Fruit fly (Drosophila melanogaster) whole organism, embryonic: ENCODE data around the gene c12.2.

Experiments
- Aef1 ChIP-seq: fragments of 200-800 bp; sonication (Bioruptor generic); IDR thresholded peaks from 3 replicates; pipeline ENCODE4 v1.3.6; 2022; ENCODE audit warnings: missing biosample characterization, missing genetic modification characterization
- BEAF-32 ChIP-seq: fragments of 200-800 bp; sonication (Bioruptor generic); optimal IDR thresholded peaks from 3 replicates; lab custom pipeline; 2017; ENCODE audit warnings: missing biosample characterization, missing genetic modification characterization, mild to moderate bottlenecking, moderate library complexity, missing genetic modification reagents
- CG11085 ChIP-seq: fragments of 200-800 bp; sonication (Bioruptor generic); IDR thresholded peaks from 2 replicates; pipeline ENCODE4 v1.3.6; 2022; ENCODE audit warnings: missing biosample characterization, missing genetic modification characterization
- CG11560 ChIP-seq: fragments of 200-800 bp; sonication (Bioruptor generic); IDR thresholded peaks from 3 replicates; pipeline ENCODE4 v1.3.6; 2022; ENCODE audit warnings: missing biosample characterization, missing genetic modification characterization
- CG12659 ChIP-seq: fragments of 200-800 bp; sonication (Bioruptor generic); optimal IDR thresholded peaks from 3 replicates; lab custom pipeline; 2017; ENCODE audit warnings: mild to moderate bottlenecking, missing biosample characterization, missing genetic modification reagents, missing genetic modification characterization
- CG13424 ChIP-seq: fragments of 200-800 bp; sonication (Bioruptor generic); optimal IDR thresholded peaks from 2 replicates; lab custom pipeline; 2019; ENCODE audit warnings: missing biosample characterization, mild to moderate bottlenecking, missing genetic modification characterization, moderate library complexity
- CG15479 ChIP-seq: fragments of 200-800 bp; sonication (Bioruptor generic); optimal IDR thresholded peaks from 3 replicates; lab custom pipeline; 2019; ENCODE audit warnings: missing biosample characterization, mild to moderate bottlenecking, missing genetic modification characterization, moderate library complexity
- CG1603 ChIP-seq: fragments of 200-800 bp; sonication (Bioruptor generic); optimal IDR thresholded peaks from 2 replicates; lab custom pipeline; 2019; ENCODE audit warnings: missing biosample characterization, mild to moderate bottlenecking, missing genetic modification characterization, moderate library complexity
- CG18011 ChIP-seq: fragments of 200-800 bp; sonication (Bioruptor generic); optimal IDR thresholded peaks from 2 replicates; lab custom pipeline; 2017; ENCODE audit warnings: missing biosample characterization, missing genetic modification characterization, mild to moderate bottlenecking, moderate library complexity, missing genotype
- CG2116 ChIP-seq: fragments of 200-800 bp; sonication (Bioruptor generic); optimal IDR thresholded peaks from 3 replicates; lab custom pipeline; 2018; ENCODE audit warnings: missing biosample characterization, mild to moderate bottlenecking, missing genetic modification characterization
- CG3163 ChIP-seq: fragments of 200-800 bp; sonication (Bioruptor generic); optimal IDR thresholded peaks from 3 replicates; lab custom pipeline; 2016; ENCODE audit warnings: missing biosample characterization, missing genetic modification characterization
- CG34422 ChIP-seq: fragments of 200-800 bp; sonication (Bioruptor generic); IDR thresholded peaks from 3 replicates; pipeline ENCODE4 v1.3.6; 2022; ENCODE audit warnings: missing biosample characterization, missing genetic modification characterization
- CG42726 ChIP-seq: fragments of 200-800 bp; sonication (Bioruptor generic); IDR thresholded peaks from 2 replicates; pipeline ENCODE4 v1.3.6; 2022; ENCODE audit warnings: missing biosample characterization, missing genetic modification characterization; ENCODE audit not compliant: partially characterized antibody
- CG5953 ChIP-seq: fragments of 200-800 bp; sonication (Bioruptor generic); IDR thresholded peaks from 2 replicates; pipeline ENCODE4 v1.3.6; 2022; ENCODE audit warnings: missing biosample characterization, missing genetic modification characterization
- CG6791 ChIP-seq: fragments of 200-800 bp; sonication (Bioruptor generic); IDR thresholded peaks from 3 replicates; pipeline ENCODE4 v1.3.6; 2022; ENCODE audit warnings: missing biosample characterization, missing genetic modification characterization; ENCODE audit not compliant: partially characterized antibody
- CG8924 ChIP-seq: fragments of 200-800 bp; optimal IDR thresholded peaks from 3 replicates; lab custom pipeline; 2019; ENCODE audit warnings: missing biosample characterization, mild to moderate bottlenecking, missing genetic modification characterization, moderate library complexity
- CHES-1-like ChIP-seq: fragments of 200-800 bp; sonication (Bioruptor generic); optimal IDR thresholded peaks from 2 replicates; lab custom pipeline; 2016; ENCODE audit warnings: missing biosample characterization, missing genetic modification characterization
- CTCF ChIP-seq: fragments of 200-800 bp; sonication (Bioruptor generic); optimal IDR thresholded peaks from 2 replicates; lab custom pipeline; 2017; ENCODE audit warnings: missing biosample characterization, mild to moderate bottlenecking, missing genetic modification characterization, moderate library complexity
- CoRest ChIP-seq: fragments of 200-800 bp; sonication (Bioruptor generic); optimal IDR thresholded peaks from 3 replicates; lab custom pipeline; 2018; ENCODE audit warnings: missing biosample characterization, mild to moderate bottlenecking, missing genetic modification characterization, moderate library complexity
- Dek ChIP-seq: fragments of 200-800 bp; sonication (Bioruptor generic); optimal IDR thresholded peaks from 3 replicates; lab custom pipeline; 2019; ENCODE audit warnings: missing biosample characterization, mild to moderate bottlenecking, missing genetic modification characterization, moderate library complexity
- Dref ChIP-seq: fragments of 200-800 bp; sonication (Bioruptor generic); IDR thresholded peaks from 2 replicates; pipeline ENCODE4 v1.3.6; 2022; ENCODE audit warnings: missing biosample characterization, missing genetic modification characterization
- Elba2 ChIP-seq: fragments of 200-800 bp; sonication (Bioruptor generic); optimal IDR thresholded peaks from 3 replicates; lab custom pipeline; 2016; ENCODE audit warnings: missing biosample characterization, missing genetic modification characterization
- Ets97D ChIP-seq: fragments of 200-800 bp; sonication (Bioruptor generic); optimal IDR thresholded peaks from 3 replicates; lab custom pipeline; 2016; ENCODE audit warnings: missing biosample characterization, missing genetic modification characterization
- HLH3B ChIP-seq: fragments of 200-800 bp; sonication (Bioruptor generic); IDR thresholded peaks from 2 replicates; pipeline ENCODE4 v1.3.6; 2022; ENCODE audit warnings: missing biosample characterization, missing genetic modification characterization
- HLH4C ChIP-seq: fragments of 200-800 bp; sonication (Bioruptor generic); IDR thresholded peaks from 3 replicates; pipeline ENCODE4 v1.3.6; 2022; ENCODE audit warnings: missing biosample characterization, missing genetic modification characterization; ENCODE audit not compliant: partially characterized antibody
- Hsf ChIP-seq: fragments of 200-800 bp; sonication (Bioruptor generic); optimal IDR thresholded peaks from 3 replicates; lab custom pipeline; 2016; ENCODE audit warnings: missing biosample characterization, missing genetic modification characterization
- Myb ChIP-seq: fragments of 200-800 bp; sonication (Bioruptor generic); optimal IDR thresholded peaks from 2 replicates; lab custom pipeline; 2016; ENCODE audit warnings: missing biosample characterization, missing genetic modification characterization
- Nf-YC ChIP-seq: fragments of 200-800 bp; optimal IDR thresholded peaks from 3 replicates; lab custom pipeline; 2019; ENCODE audit warnings: missing biosample characterization, mild to moderate bottlenecking, missing genetic modification characterization, moderate library complexity
- Opbp ChIP-seq: fragments of 200-800 bp; sonication (Bioruptor generic); IDR thresholded peaks from 3 replicates; pipeline ENCODE4 v1.3.6; 2022; ENCODE audit warnings: missing biosample characterization, missing genetic modification characterization; ENCODE audit not compliant: partially characterized antibody
- Pdp1 ChIP-seq, 2 experiments: fragments of 200-800 bp; sonication (Bioruptor generic); optimal IDR thresholded peaks; 3 replicates each; lab custom pipeline; 2016; ENCODE audit warnings: missing biosample characterization in 2 of 2, missing genetic modification characterization in 2 of 2, mild to moderate bottlenecking in 1 of 2, moderate library complexity in 1 of 2
- Sin3A ChIP-seq: fragments of >200 bp; optimal IDR thresholded peaks from 2 replicates; lab custom pipeline; 2018
- YL-1 ChIP-seq: fragments of 200-800 bp; sonication (Bioruptor generic); optimal IDR thresholded peaks from 3 replicates; lab custom pipeline; 2017; ENCODE audit warnings: missing biosample characterization, mild to moderate bottlenecking, missing genetic modification characterization
- ato ChIP-seq: fragments of 200-800 bp; sonication (Bioruptor generic); IDR thresholded peaks from 2 replicates; pipeline ENCODE4 v1.3.6; 2022; ENCODE audit warnings: missing biosample characterization, missing genetic modification characterization; ENCODE audit not compliant: partially characterized antibody
- cg ChIP-seq: fragments of 200-800 bp; sonication (Bioruptor generic); optimal IDR thresholded peaks from 3 replicates; lab custom pipeline; 2019; ENCODE audit warnings: missing biosample characterization, mild to moderate bottlenecking, missing genetic modification characterization, moderate library complexity
- chn ChIP-seq: fragments of 200-800 bp; sonication (Bioruptor generic); optimal IDR thresholded peaks from 2 replicates; lab custom pipeline; 2016; ENCODE audit warnings: missing biosample characterization, missing genetic modification characterization
- ci ChIP-seq: fragments of 200-800 bp; sonication (Bioruptor generic); IDR thresholded peaks from 3 replicates; pipeline ENCODE4 v1.3.6; 2022; ENCODE audit warnings: missing biosample characterization, missing genetic modification characterization
- crp ChIP-seq, 2 experiments: fragments of 200-800 bp; sonication (Bioruptor generic); optimal IDR thresholded peaks; 2 replicates in 1 of 2; 3 replicates in 1 of 2; lab custom pipeline; 2017; ENCODE audit warnings: missing biosample characterization in 2 of 2, missing genetic modification characterization in 2 of 2, mild to moderate bottlenecking in 1 of 2, moderate library complexity in 1 of 2
- dpn ChIP-seq, 2 experiments: fragments of 200-800 bp; sonication (Bioruptor generic); optimal IDR thresholded peaks; 3 replicates each; lab custom pipeline; 2016; ENCODE audit warnings: missing biosample characterization in 2 of 2, missing genetic modification characterization in 2 of 2
- en ChIP-seq: fragments of 200-800 bp; sonication (Bioruptor generic); optimal IDR thresholded peaks from 2 replicates; lab custom pipeline; 2016; ENCODE audit warnings: missing biosample characterization, missing genetic modification characterization
- gfzf ChIP-seq: fragments of 200-800 bp; sonication (Bioruptor generic); optimal IDR thresholded peaks from 2 replicates; lab custom pipeline; 2016; ENCODE audit warnings: missing biosample characterization, mild to moderate bottlenecking, missing genetic modification characterization, moderate library complexity
- grau ChIP-seq: fragments of 200-800 bp; optimal IDR thresholded peaks from 3 replicates; lab custom pipeline; 2019; ENCODE audit warnings: missing biosample characterization, mild to moderate bottlenecking, missing genetic modification characterization, moderate library complexity
- gro ChIP-seq: fragments of 200-800 bp; sonication (Bioruptor generic); optimal IDR thresholded peaks from 2 replicates; lab custom pipeline; 2016; ENCODE audit warnings: missing biosample characterization, missing genetic modification characterization
- nerfin-1 ChIP-seq: fragments of 200-800 bp; sonication (Bioruptor generic); optimal IDR thresholded peaks from 3 replicates; lab custom pipeline; 2019; ENCODE audit warnings: missing biosample characterization, mild to moderate bottlenecking, missing genetic modification characterization, moderate library complexity
- sd ChIP-seq: fragments of 200-800 bp; sonication (Bioruptor generic); optimal IDR thresholded peaks from 3 replicates; lab custom pipeline; 2018; ENCODE audit warnings: missing biosample characterization, mild to moderate bottlenecking, missing genetic modification characterization, moderate library complexity
- sens ChIP-seq: fragments of 200-800 bp; sonication (Bioruptor generic); peaks from one replicate; lab custom pipeline; 2016; ENCODE audit warnings: missing biosample characterization, missing genetic modification characterization
- stwl ChIP-seq: fragments of 200-800 bp; sonication (Bioruptor generic); optimal IDR thresholded peaks from 3 replicates; lab custom pipeline; 2018; ENCODE audit warnings: missing biosample characterization, mild to moderate bottlenecking, missing genetic modification characterization, moderate library complexity
- tgo ChIP-seq: fragments of 200-800 bp; sonication (Bioruptor generic); IDR thresholded peaks from 3 replicates; pipeline ENCODE4 v1.3.6; 2022; ENCODE audit warnings: missing biosample characterization, missing genetic modification characterization
- trem ChIP-seq: fragments of 200-800 bp; optimal IDR thresholded peaks from 3 replicates; lab custom pipeline; 2019; ENCODE audit warnings: missing biosample characterization, mild to moderate bottlenecking, missing genetic modification characterization, moderate library complexity
- trh ChIP-seq: fragments of 200-800 bp; sonication (Bioruptor generic); optimal IDR thresholded peaks from 2 replicates; lab custom pipeline; 2016; ENCODE audit warnings: missing biosample characterization, missing genetic modification characterization

c12.2 gene

dm6 chrX:9282783-9283289, 36.3 kb upstream of the c12.2 start, which contains the start of gene c11.1:
Gene c11.1 (minus strand): TSS chrX:9283117.
- TF ChIP-seq YL-1 (GFP tag; lab: Kevin White, UChicago) (peak; percentile 20), Elba2 (no peak), en (GFP tag; lab: Kevin White, UChicago) (no peak), Nf-YC (peak; percentile 59), CG5953 (GFP tag; lab: Robert Waterston, UW) (no peak), gfzf (GFP tag; lab: Kevin White, UChicago) (peak; percentile 95), chn (GFP tag; lab: Kevin White, UChicago) (peak; percentile 31), sd (peak; percentile 70), trh (GFP tag; lab: Kevin White, UChicago) (no peak), trem (tag; lab: Kevin White, UChicago) (peak; percentile 50), CG6791 (GFP tag; lab: Robert Waterston, UW) (0 out of 3 replicates have a peak, but pooled peaks have one; percentile 43), CG11560 (tag; lab: Robert Waterston, UW) (peak; percentile 42; the same call in 1 of the 3 replicates), Dek (tag; lab: Kevin White, UChicago) (peak; percentile 41), Hsf (GFP tag; lab: Kevin White, UChicago) (no peak), BEAF-32 (peak; percentile 52), CG42726 (GFP tag; lab: Robert Waterston, UW) (0 out of 2 replicates have a peak, but pooled peaks have one; percentile 10), HLH4C (peak; percentile 43; the same call in 1 of the 3 replicates), Opbp (GFP tag; lab: Robert Waterston, UW) (no peak; the same call in 2 of the 3 replicates), Pdp1 (GFP tag; optimal IDR thresholded peaks at IDR 0.05; lab: Kevin White, UChicago) (peak in 1 of 2 experiments; percentile 56), cg (GFP tag; lab: Kevin White, UChicago) (peak; percentile 35), Dref (GFP tag; lab: Robert Waterston, UW) (peak; percentile 52), sens (peak; percentile 68), CoRest (tag; lab: Kevin White, UChicago) (peak; percentile 24), Aef1 (peak; percentile 35; the same call in 1 of the 3 replicates), CG11085 (GFP tag; lab: Robert Waterston, UW) (no peak), CG1603 (tag; lab: Kevin White, UChicago) (no peak), grau (tag; lab: Kevin White, UChicago) (peak; percentile 15), gro (GFP tag; lab: Kevin White, UChicago) (no peak), stwl (peak; percentile 11), ci (peak; percentile 34; the same call in 1 of the 3 replicates), ato (GFP tag; lab: Robert Waterston, UW) (0 out of 2 replicates have a peak, but pooled peaks have one; percentile 34), HLH3B (GFP tag; lab: Robert Waterston, UW) (no peak), CTCF (GFP tag; lab: Kevin White, UChicago) (peak; percentile 44), Ets97D (GFP tag; lab: Kevin White, UChicago) (peak; percentile 44), Sin3A (lab: Kevin White, UChicago) (peak; percentile 45), nerfin-1 (tag; lab: Kevin White, UChicago) (peak; percentile 97), CG34422 (peak; percentile 53; the same call in 2 of the 3 replicates), CG3163 (GFP tag; lab: Kevin White, UChicago) (peak; percentile 65), CHES-1-like (peak; percentile 55), CG12659 (GFP tag; lab: Kevin White, UChicago) (peak; percentile 64), CG15479 (peak; percentile 83), tgo (GFP tag; lab: Robert Waterston, UW) (no peak), CG8924 (tag; lab: Kevin White, UChicago) (peak; percentile 14), Myb (GFP tag; lab: Kevin White, UChicago) (peak; percentile 69), dpn (GFP tag; optimal IDR thresholded peaks at IDR 0.05; lab: Kevin White, UChicago) (peak in 1 of 2 experiments; percentile 5), CG13424 (tag; lab: Kevin White, UChicago) (no peak), CG2116 (GFP tag; lab: Kevin White, UChicago) (peak; percentile 24), crp (GFP tag; optimal IDR thresholded peaks at IDR 0.05; lab: Kevin White, UChicago) (peak in 1 of 2 experiments; percentile 65), CG18011 (no peak)
